Worm (Caenorhabditis elegans): ENCODE data around the gene Y42G9A.1.

Gene Y42G9A.1

DNA sequence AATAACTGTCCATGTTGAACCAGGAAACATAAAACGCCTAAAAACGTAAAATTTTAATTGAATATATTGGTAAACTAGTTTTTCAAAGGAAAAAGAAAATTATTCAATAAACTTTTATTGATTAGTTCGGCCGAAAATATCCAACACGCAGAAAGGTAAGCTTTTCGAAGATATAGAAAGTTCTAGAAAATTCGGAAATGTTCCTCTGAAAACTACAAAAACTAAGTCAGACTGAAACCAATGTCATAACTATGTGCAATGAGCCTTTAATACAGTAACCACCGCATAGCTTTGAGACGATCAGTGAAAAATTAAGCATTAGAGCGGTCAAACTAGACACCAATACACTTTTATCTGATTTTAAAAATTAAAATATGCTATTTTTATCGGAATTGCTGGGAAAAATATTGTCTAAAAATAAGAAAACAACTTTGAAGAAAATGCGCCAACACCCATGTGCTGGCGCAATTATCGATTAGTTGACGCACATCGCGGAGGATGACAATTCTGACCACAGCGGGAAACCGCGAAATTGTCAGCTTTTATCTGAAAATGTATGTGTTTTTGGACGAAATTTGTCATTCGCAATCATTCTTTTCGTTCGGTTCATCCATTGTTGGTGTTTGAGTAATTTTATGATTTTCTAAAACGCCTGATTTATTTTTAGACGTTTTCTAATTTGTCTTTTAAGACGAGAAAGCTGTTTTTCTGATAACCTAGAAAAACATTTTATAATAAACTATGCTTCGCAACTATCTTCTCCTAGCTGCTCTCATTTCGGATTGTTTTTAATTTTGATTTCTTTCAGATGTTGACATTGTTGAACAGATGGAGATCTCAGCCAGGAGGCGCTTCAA is 48.8 kb downstream of the Y42G9A.1 start, which contains the start of the genes C23G10.7 and rpn-2 (continued):
- TF ChIP-seq ama-1 (optimal IDR thresholded peaks at IDR 0.05) (no peak), ama-1 (GFP tag; optimal IDR thresholded peaks at IDR 0.05) (no peak), attf-5 (GFP tag; optimal IDR thresholded peaks at IDR 0.05) (peak; percentile 53), ccch-3 (GFP tag; optimal IDR thresholded peaks at IDR 0.05) (no peak), B0035.1 (tag; optimal IDR thresholded peaks at IDR 0.05) (no peak), egl-18 (GFP tag; IDR thresholded peaks at IDR 0.05) (no peak), lir-1 (GFP tag; conservative IDR thresholded peaks at IDR 0.05) (no peak; the same call in 1 of the 2 replicates), lag-1 (GFP tag; IDR thresholded peaks at IDR 0.05) (no peak), somi-1 (GFP tag; optimal IDR thresholded peaks at IDR 0.05) (no peak), F57C9.4 (tag; optimal IDR thresholded peaks at IDR 0.05) (no peak), sdz-38 (tag; optimal IDR thresholded peaks at IDR 0.05) (no peak), dpff-1 (tag; optimal IDR thresholded peaks at IDR 0.05) (no peak), pha-4 (tag; optimal IDR thresholded peaks at IDR 0.05) (no peak), sea-2 (GFP tag; IDR thresholded peaks at IDR 0.05) (no peak), tbp1 (GFP tag; optimal IDR thresholded peaks at IDR 0.05) (peak; percentile 42), mes-4 (tag; optimal IDR thresholded peaks at IDR 0.05) (no peak), chd-7 (tag; optimal IDR thresholded peaks at IDR 0.05) (no peak), egrh-3 (GFP tag; IDR thresholded peaks at IDR 0.05) (no peak), lin-35 (GFP tag; optimal IDR thresholded peaks at IDR 0.05) (peak in 1 of 3 experiments; percentile 80), Y53G8AR.9 (GFP tag; conservative IDR thresholded peaks at IDR 0.05) (peak; percentile 69; the same call in 1 of the 2 replicates), lin-54 (GFP tag; optimal IDR thresholded peaks at IDR 0.05) (peak; percentile 77), K12H6.12 (tag; optimal IDR thresholded peaks at IDR 0.05) (peak; percentile 28), madf-3 (GFP tag; IDR thresholded peaks at IDR 0.05) (no peak), F49E8.2 (tag; optimal IDR thresholded peaks at IDR 0.05; ENCODE audit: insufficient read depth) (no peak), madf-6 (GFP tag; IDR thresholded peaks at IDR 0.05) (peak; percentile 88), repo-1 (tag; optimal IDR thresholded peaks at IDR 0.05) (no peak), T07F8.4 (tag; optimal IDR thresholded peaks at IDR 0.05) (no peak), K11D2.4 (GFP tag; IDR thresholded peaks at IDR 0.05) (no peak), madf-10 (tag; optimal IDR thresholded peaks at IDR 0.05) (no peak), lin-26 (GFP tag; IDR thresholded peaks at IDR 0.05) (no peak), ceh-40 (GFP tag; IDR thresholded peaks at IDR 0.05) (no peak), ztf-6 (GFP tag; IDR thresholded peaks at IDR 0.05) (no peak), C17E4.6 (GFP tag; IDR thresholded peaks at IDR 0.05) (no peak), ztf-25 (GFP tag; IDR thresholded peaks at IDR 0.05) (no peak), sptf-2 (GFP tag; optimal IDR thresholded peaks at IDR 0.05) (no peak), ceh-58 (GFP tag; IDR thresholded peaks at IDR 0.05) (no peak), bed-1 (GFP tag; IDR thresholded peaks at IDR 0.05) (no peak), die-1 (tag; optimal IDR thresholded peaks at IDR 0.05) (no peak), tlf-1 (GFP tag; optimal IDR thresholded peaks at IDR 0.05) (peak; percentile 87), unc-130 (GFP tag; optimal IDR thresholded peaks at IDR 0.05) (peak; percentile 64), efl-1 (GFP tag; optimal IDR thresholded peaks at IDR 0.05) (peak; percentile 88), snpc-3.4 (tag; optimal IDR thresholded peaks at IDR 0.05) (peak; percentile 53), Y95B8A.8 (GFP tag; IDR thresholded peaks at IDR 0.05) (no peak; the same call in 1 of the 2 replicates), dox-1 (GFP tag; IDR thresholded peaks at IDR 0.05) (peak; percentile 89), nhr-27 (tag; optimal IDR thresholded peaks at IDR 0.05) (no peak), hrde-1 (tag; optimal IDR thresholded peaks at IDR 0.05; ENCODE audit: borderline replicate concordance) (no peak), Y53F4B.3 (GFP tag; IDR thresholded peaks at IDR 0.05) (no peak), hmg-1.2 (GFP tag; IDR thresholded peaks at IDR 0.05) (peak; percentile 42; the same call in 1 of the 2 replicates)
